In genomic region chrX:17030169-17030914, ce11 we compare ENCODE assay signal across 5 worm cellular contexts.
A peak's percentile ranks its signal among the peaks of the same experiment; 100 is the strongest.
TF ChIP-seq lines count a peak whose summit lies in the region.

TSS of gene ptrn-1 (minus strand) at chrX:17030219.

TF ChIP-seq in whole organism, L1 larva, 84 proteins besides CTCF, POLR2A, EP300 and RAD21 (continues in another document):
- TF ChIP-seq aha-1 (tag; optimal IDR thresholded peaks at IDR 0.05; lab: Kevin White, UChicago) = no peak
- no peak for TF ChIP-seq ces-1 (GFP tag; optimal IDR thresholded peaks at IDR 0.05; lab: Kevin White, UChicago)
- peak; percentile 96 for TF ChIP-seq lin-14 (GFP tag; optimal IDR thresholded peaks at IDR 0.05; lab: Kevin White, UChicago)
- peak; percentile 35 for TF ChIP-seq snpc-4 (tag; optimal IDR thresholded peaks at IDR 0.05; lab: Kevin White, UChicago)
- peak; percentile 63 for TF ChIP-seq C16A3.4 (tag; optimal IDR thresholded peaks at IDR 0.05; lab: Kevin White, UChicago)
- peak; percentile 79 for TF ChIP-seq nhr-71 (tag; optimal IDR thresholded peaks at IDR 0.05; lab: Kevin White, UChicago)
- peak; percentile 56 for TF ChIP-seq nhr-47 (tag; optimal IDR thresholded peaks at IDR 0.05; lab: Kevin White, UChicago)
- no peak for TF ChIP-seq hlh-17 (GFP tag; optimal IDR thresholded peaks at IDR 0.05; lab: Kevin White, UChicago; ENCODE audit: borderline replicate concordance)
- TF ChIP-seq elt-2 (tag; optimal IDR thresholded peaks at IDR 0.05; lab: Kevin White, UChicago) = peak; percentile 28
- peak; percentile 45 for TF ChIP-seq mep-1 (tag; optimal IDR thresholded peaks at IDR 0.05; lab: Kevin White, UChicago)
- TF ChIP-seq rnt-1 (tag; optimal IDR thresholded peaks at IDR 0.05; lab: Kevin White, UChicago) = peak; percentile 77
- no peak for TF ChIP-seq nhr-76 (tag; optimal IDR thresholded peaks at IDR 0.05; lab: Kevin White, UChicago)
- peak; percentile 22 for TF ChIP-seq irx-1 (tag; optimal IDR thresholded peaks at IDR 0.05; lab: Kevin White, UChicago)
- peak; percentile 34; the same call in 1 of the 2 replicates for TF ChIP-seq isw-1 (GFP tag; IDR thresholded peaks at IDR 0.05; lab: Robert Waterston, UW)
- TF ChIP-seq ceh-88 (GFP tag; IDR thresholded peaks at IDR 0.05; lab: Robert Waterston, UW) = no peak
- TF ChIP-seq ceh-8 (GFP tag; optimal IDR thresholded peaks at IDR 0.05; lab: Kevin White, UChicago) = peak; percentile 57
- TF ChIP-seq ama-1 (optimal IDR thresholded peaks at IDR 0.05; lab: Kevin White, UChicago) = no peak

TF ChIP-seq in whole organism, L3 larva, 47 proteins besides CTCF, POLR2A, EP300 and RAD21 (continues in another document):
- TF ChIP-seq nhr-76 (tag; optimal IDR thresholded peaks at IDR 0.05; lab: Kevin White, UChicago) = no peak
- peak; percentile 50 for TF ChIP-seq pqm-1 (tag; optimal IDR thresholded peaks at IDR 0.05; lab: Kevin White, UChicago)
- TF ChIP-seq unc-62 (GFP tag; optimal IDR thresholded peaks at IDR 0.05; lab: Kevin White, UChicago) = no peak
- TF ChIP-seq lin-39 (tag; optimal IDR thresholded peaks at IDR 0.05; lab: Kevin White, UChicago) = peak; percentile 94
- TF ChIP-seq R02D3.7 (tag; optimal IDR thresholded peaks at IDR 0.05; lab: Kevin White, UChicago) = no peak
- TF ChIP-seq eor-1 (tag; optimal IDR thresholded peaks at IDR 0.05; lab: Kevin White, UChicago) = no peak
- peak; percentile 55 for TF ChIP-seq elt-2 (tag; optimal IDR thresholded peaks at IDR 0.05; lab: Kevin White, UChicago)
- TF ChIP-seq ceh-9 (tag; optimal IDR thresholded peaks at IDR 0.05; lab: Kevin White, UChicago) = no peak
- peak; percentile 21 for TF ChIP-seq ama-1 (optimal IDR thresholded peaks at IDR 0.05; lab: Kevin White, UChicago)
- no peak for TF ChIP-seq egl-27 (tag; optimal IDR thresholded peaks at IDR 0.05; lab: Kevin White, UChicago)
- no peak for TF ChIP-seq zag-1 (tag; optimal IDR thresholded peaks at IDR 0.05; lab: Kevin White, UChicago)
- TF ChIP-seq ceh-28 (tag; optimal IDR thresholded peaks at IDR 0.05; lab: Kevin White, UChicago) = no peak
- TF ChIP-seq skn-1 (tag; optimal IDR thresholded peaks at IDR 0.05; lab: Kevin White, UChicago) = peak; percentile 30
- TF ChIP-seq nhr-237 (tag; optimal IDR thresholded peaks at IDR 0.05; lab: Kevin White, UChicago) = no peak
- no peak for TF ChIP-seq aly-2 (tag; optimal IDR thresholded peaks at IDR 0.05; lab: Kevin White, UChicago)
- TF ChIP-seq snpc-4 (tag; optimal IDR thresholded peaks at IDR 0.05; lab: Kevin White, UChicago) = peak; percentile 75
- TF ChIP-seq nhr-23 (tag; optimal IDR thresholded peaks at IDR 0.05; lab: Kevin White, UChicago) = peak; percentile 65
- TF ChIP-seq jun-1 (tag; optimal IDR thresholded peaks at IDR 0.05; lab: Kevin White, UChicago) = peak; percentile 49
- no peak for TF ChIP-seq nhr-67 (tag; optimal IDR thresholded peaks at IDR 0.05; lab: Kevin White, UChicago)
- TF ChIP-seq lin-15B (tag; optimal IDR thresholded peaks at IDR 0.05; lab: Kevin White, UChicago) = peak; percentile 10

TF ChIP-seq in whole organism, early embryonic, 17 proteins besides CTCF, POLR2A, EP300 and RAD21:
- TF ChIP-seq aly-1 (tag; optimal IDR thresholded peaks at IDR 0.05; lab: Kevin White, UChicago) (peak; percentile 79), ceh-36 (tag; optimal IDR thresholded peaks at IDR 0.05; lab: Kevin White, UChicago) (no peak), scrt-1 (GFP tag; IDR thresholded peaks at IDR 0.05; lab: Robert Waterston, UW) (no peak), ama-1 (optimal IDR thresholded peaks at IDR 0.05; lab: Kevin White, UChicago) (no peak), sea-1 (GFP tag; conservative IDR thresholded peaks at IDR 0.05; lab: Robert Waterston, UW) (no peak), tbx-11 (GFP tag; IDR thresholded peaks at IDR 0.05; lab: Robert Waterston, UW) (0 out of 2 replicates have a peak, but pooled peaks have one; percentile 27), hmg-4 (GFP tag; optimal IDR thresholded peaks at IDR 0.05; lab: Kevin White, UChicago) (peak; percentile 95), pes-1 (GFP tag; IDR thresholded peaks at IDR 0.05; lab: Robert Waterston, UW) (peak; percentile 17; the same call in 1 of the 2 replicates), ets-7 (tag; optimal IDR thresholded peaks at IDR 0.05; lab: Kevin White, UChicago) (peak; percentile 6), tra-4 (tag; optimal IDR thresholded peaks at IDR 0.05; lab: Kevin White, UChicago) (no peak), flt-1 (GFP tag; IDR thresholded peaks at IDR 0.05; lab: Robert Waterston, UW) (peak; percentile 24; the same call in 1 of the 2 replicates), ceh-13 (GFP tag; optimal IDR thresholded peaks at IDR 0.05; lab: Kevin White, UChicago) (peak; percentile 23), hnd-1 (tag; optimal IDR thresholded peaks at IDR 0.05; lab: Kevin White, UChicago) (no peak), F13C5.2 (tag; optimal IDR thresholded peaks at IDR 0.05; lab: Kevin White, UChicago) (peak; percentile 65), B0310.2 (tag; optimal IDR thresholded peaks at IDR 0.05; lab: Kevin White, UChicago) (peak; percentile 53), tbx-37 (GFP tag; conservative IDR thresholded peaks at IDR 0.05; lab: Robert Waterston, UW) (no peak), hmbx-1 (tag; optimal IDR thresholded peaks at IDR 0.05; lab: Kevin White, UChicago) (no peak)

TF ChIP-seq in whole organism, midembryonic, 9 proteins besides CTCF, POLR2A, EP300 and RAD21:
- TF ChIP-seq ref-1 (GFP tag; conservative IDR thresholded peaks at IDR 0.05; lab: Robert Waterston, UW) = no peak
- peak; percentile 77; the same call in 1 of the 2 replicates for TF ChIP-seq ztf-23 (GFP tag; IDR thresholded peaks at IDR 0.05; lab: Robert Waterston, UW)
- peak; percentile 78 for TF ChIP-seq cog-1 (tag; optimal IDR thresholded peaks at IDR 0.05; lab: Kevin White, UChicago)
- TF ChIP-seq flt-1 (GFP tag; IDR thresholded peaks at IDR 0.05; lab: Robert Waterston, UW) = peak; percentile 53; the same call in 1 of the 2 replicates

TF ChIP-seq in whole organism, young adult, 124 proteins besides CTCF, POLR2A, EP300 and RAD21 (continues in another document):
- TF ChIP-seq mel-28 (tag; optimal IDR thresholded peaks at IDR 0.05; lab: Kevin White, UChicago; ENCODE audit: borderline replicate concordance) = no peak
- no peak for TF ChIP-seq ekl-4 (GFP tag; IDR thresholded peaks at IDR 0.05; lab: Robert Waterston, UW)
- TF ChIP-seq die-1 (tag; optimal IDR thresholded peaks at IDR 0.05; lab: Kevin White, UChicago) = no peak
- TF ChIP-seq dox-1 (GFP tag; IDR thresholded peaks at IDR 0.05; lab: Robert Waterston, UW) = no peak
- TF ChIP-seq ztf-25 (GFP tag; IDR thresholded peaks at IDR 0.05; lab: Robert Waterston, UW) = 0 out of 2 replicates have a peak, but pooled peaks have one; percentile 30
- TF ChIP-seq K11D2.4 (GFP tag; IDR thresholded peaks at IDR 0.05; lab: Robert Waterston, UW) = peak; percentile 61
- no peak for TF ChIP-seq cebp-1 (GFP tag; IDR thresholded peaks at IDR 0.05; lab: Robert Waterston, UW)
- TF ChIP-seq cebp-1 (tag; optimal IDR thresholded peaks at IDR 0.05; lab: Kevin White, UChicago) = peak; percentile 75
- TF ChIP-seq D2030.7 (GFP tag; IDR thresholded peaks at IDR 0.05; lab: Robert Waterston, UW) = no peak
- no peak for TF ChIP-seq ceh-58 (GFP tag; IDR thresholded peaks at IDR 0.05; lab: Robert Waterston, UW)
- TF ChIP-seq attf-3 (GFP tag; conservative IDR thresholded peaks at IDR 0.05; lab: Robert Waterston, UW) = 0 out of 2 replicates have a peak, but pooled peaks have one; percentile 8
- TF ChIP-seq attf-6 (GFP tag; IDR thresholded peaks at IDR 0.05; lab: Robert Waterston, UW) = no peak
- no peak for TF ChIP-seq let-526 (GFP tag; IDR thresholded peaks at IDR 0.05; lab: Robert Waterston, UW)
- no peak for TF ChIP-seq egl-44 (GFP tag; IDR thresholded peaks at IDR 0.05; lab: Robert Waterston, UW)
- TF ChIP-seq Y67H2A.10 (GFP tag; conservative IDR thresholded peaks at IDR 0.05; lab: Robert Waterston, UW) = peak; percentile 33; the same call in 1 of the 2 replicates
- no peak for TF ChIP-seq nfya-2 (GFP tag; IDR thresholded peaks at IDR 0.05; lab: Robert Waterston, UW)
- no peak for TF ChIP-seq lin-54 (GFP tag; optimal IDR thresholded peaks at IDR 0.05; lab: Kevin White, UChicago)
- no peak for TF ChIP-seq atf-7 (tag; optimal IDR thresholded peaks at IDR 0.05; lab: Kevin White, UChicago)
- peak; percentile 83 for TF ChIP-seq egrh-3 (GFP tag; IDR thresholded peaks at IDR 0.05; lab: Robert Waterston, UW)
- no peak for TF ChIP-seq ztf-6 (GFP tag; IDR thresholded peaks at IDR 0.05; lab: Robert Waterston, UW)
- no peak for TF ChIP-seq pha-4 (tag; optimal IDR thresholded peaks at IDR 0.05; lab: Kevin White, UChicago)
- TF ChIP-seq C17E4.6 (GFP tag; IDR thresholded peaks at IDR 0.05; lab: Robert Waterston, UW) = no peak
- TF ChIP-seq athp-1 (tag; optimal IDR thresholded peaks at IDR 0.05; lab: Kevin White, UChicago) = no peak
- no peak for TF ChIP-seq rec-8 (tag; optimal IDR thresholded peaks at IDR 0.05; lab: Kevin White, UChicago)
- TF ChIP-seq hlh-26 (GFP tag; conservative IDR thresholded peaks at IDR 0.05; lab: Robert Waterston, UW) = no peak
- no peak for TF ChIP-seq T26A5.8 (tag; optimal IDR thresholded peaks at IDR 0.05; lab: Kevin White, UChicago)
- TF ChIP-seq lin-40 (tag; optimal IDR thresholded peaks at IDR 0.05; lab: Kevin White, UChicago) = peak; percentile 3
- TF ChIP-seq sea-2 (GFP tag; IDR thresholded peaks at IDR 0.05; lab: Robert Waterston, UW) = no peak
- no peak for TF ChIP-seq tlf-1 (GFP tag; optimal IDR thresholded peaks at IDR 0.05; lab: Kevin White, UChicago)
- TF ChIP-seq lin-35 (GFP tag; optimal IDR thresholded peaks at IDR 0.05; lab: Kevin White, UChicago) = peak in 1 of 3 experiments; percentile 33
- TF ChIP-seq efl-1 (GFP tag; optimal IDR thresholded peaks at IDR 0.05; lab: Kevin White, UChicago) = no peak
- no peak for TF ChIP-seq F23B12.7 (tag; optimal IDR thresholded peaks at IDR 0.05; lab: Kevin White, UChicago; ENCODE audit: insufficient read depth)
- TF ChIP-seq ZK185.1 (tag; optimal IDR thresholded peaks at IDR 0.05; lab: Kevin White, UChicago; ENCODE audit: poor library complexity, severe bottlenecking) = no peak
- TF ChIP-seq unc-130 (GFP tag; optimal IDR thresholded peaks at IDR 0.05; lab: Kevin White, UChicago) = no peak
- no peak for TF ChIP-seq him-1 (tag; optimal IDR thresholded peaks at IDR 0.05; lab: Kevin White, UChicago)
- no peak for TF ChIP-seq tbx-9 (tag; optimal IDR thresholded peaks at IDR 0.05; lab: Kevin White, UChicago; ENCODE audit: borderline replicate concordance)
- no peak for TF ChIP-seq nhr-179 (tag; optimal IDR thresholded peaks at IDR 0.05; lab: Kevin White, UChicago)
- no peak for TF ChIP-seq ceh-27 (GFP tag; optimal IDR thresholded peaks at IDR 0.05; lab: Kevin White, UChicago)
- no peak for TF ChIP-seq ceh-100 (GFP tag; IDR thresholded peaks at IDR 0.05; lab: Robert Waterston, UW)
- TF ChIP-seq snpc-3.4 (tag; optimal IDR thresholded peaks at IDR 0.05; lab: Kevin White, UChicago) = no peak
- no peak for TF ChIP-seq madf-3 (GFP tag; IDR thresholded peaks at IDR 0.05; lab: Robert Waterston, UW)

Comparison
In these comparisons a context has a peak if more than half of its experiments do, and no peak if none do; other contexts are left out.
1. Of the 8 proteins assayed by ChIP-seq in both whole organism, young adult and whole organism, L1 larva: peak only in whole organism, young adult: none; only in whole organism, L1 larva: efl-1, nhr-90 and unc-130; in both: none; in neither: 2; mixed calls (peak in some experiments, not most) for 3.